Worm (Caenorhabditis elegans) whole organism, L1 larva: ENCODE results near the gene eor-1.

Experiments
- aly-2 ChIP-seq: fragments of 150-350 bp; optimal IDR thresholded peaks from 2 replicates; lab custom pipeline; 2014; ENCODE audit warnings: missing biosample characterization, missing genetic modification characterization
- ceh-90 ChIP-seq: sonication (generic microtip); optimal IDR thresholded peaks from 2 replicates; lab custom pipeline; 2016; ENCODE audit warnings: missing genetic modification characterization, missing compliant biosample characterization
- dpl-1 ChIP-seq, 3 experiments: fragments of 150-350 bp in 2 of 3; sonication (generic microtip) in 1 of 3; optimal IDR thresholded peaks; 2 replicates each; lab custom pipeline; 2014 to 2017; ENCODE audit warnings: missing biosample characterization in 3 of 3, missing genetic modification characterization in 3 of 3, missing genetic modification reagents in 3 of 3
- elt-2 ChIP-seq: sonication (generic microtip); optimal IDR thresholded peaks from 2 replicates; lab custom pipeline; 2016; ENCODE audit warnings: missing genetic modification characterization, mild to moderate bottlenecking, inconsistent platforms, missing compliant biosample characterization, missing genetic modification reagents
- fkh-10 ChIP-seq: sonication (generic microtip); optimal IDR thresholded peaks from 2 replicates; lab custom pipeline; 2017; ENCODE audit warnings: missing biosample characterization, missing genetic modification reagents, missing genetic modification characterization
- hlh-17 ChIP-seq: fragments of 200-800 bp; sonication (Bioruptor generic); optimal IDR thresholded peaks from 2 replicates; lab custom pipeline; 2018; ENCODE audit warnings: missing genetic modification characterization, mild to moderate bottlenecking, missing compliant biosample characterization, moderate library complexity, borderline replicate concordance
- jun-1 ChIP-seq: fragments of 150-350 bp; optimal IDR thresholded peaks from 2 replicates; lab custom pipeline; 2014; ENCODE audit warnings: missing biosample characterization, missing genetic modification reagents, missing genetic modification characterization
- mef-2 ChIP-seq: fragments of 150-350 bp; optimal IDR thresholded peaks from 2 replicates; lab custom pipeline; 2014; ENCODE audit warnings: missing biosample characterization, missing genetic modification characterization
- nhr-77 ChIP-seq: fragments of 150-350 bp; optimal IDR thresholded peaks from 2 replicates; lab custom pipeline; 2014; ENCODE audit warnings: missing biosample characterization, missing genetic modification characterization
- pag-3 ChIP-seq: sonication (generic microtip); optimal IDR thresholded peaks from 2 replicates; lab custom pipeline; 2017; ENCODE audit warnings: missing genetic modification characterization, mild to moderate bottlenecking, missing compliant biosample characterization, antibody characterized with exemption, borderline replicate concordance; ENCODE audit not compliant: insufficient read depth
- sox-4 ChIP-seq: sonication (generic microtip); optimal IDR thresholded peaks from 2 replicates; lab custom pipeline; 2016; ENCODE audit warnings: missing genetic modification characterization, missing compliant biosample characterization
- unc-130 ChIP-seq: fragments of 150-350 bp; optimal IDR thresholded peaks from 2 replicates; lab custom pipeline; 2017; ENCODE audit warnings: missing biosample characterization, missing genetic modification characterization, inconsistent platforms
- unc-62 ChIP-seq: fragments of 150-350 bp; optimal IDR thresholded peaks from 2 replicates; lab custom pipeline; 2014; ENCODE audit warnings: missing biosample characterization, missing genetic modification reagents, missing genetic modification characterization
- ztf-11 ChIP-seq, 2 experiments: sonication (generic microtip); optimal IDR thresholded peaks; 2 replicates each; lab custom pipeline; 2016 to 2017; ENCODE audit warnings: missing genetic modification characterization in 2 of 2, missing biosample characterization in 1 of 2, missing compliant biosample characterization in 1 of 2

ce11 chrIV:4809397-4809796 lies 10.4 kb upstream of the eor-1 start, which contains the start of gene ubxn-6:
- TF ChIP-seq unc-62 (GFP tag; lab: Kevin White, UChicago) (no peak), unc-130 (no peak), hlh-17 (GFP tag; lab: Kevin White, UChicago) (no peak), ceh-90 (tag; lab: Kevin White, UChicago) (no peak), pag-3 (no peak), elt-2 (tag; lab: Kevin White, UChicago) (no peak), nhr-77 (tag; lab: Kevin White, UChicago) (no peak), fkh-10 (GFP tag; lab: Kevin White, UChicago) (no peak), ztf-11 (tag; optimal IDR thresholded peaks at IDR 0.05; lab: Kevin White, UChicago) (no peak), sox-4 (tag; lab: Kevin White, UChicago) (no peak), dpl-1 (GFP tag; optimal IDR thresholded peaks at IDR 0.05; lab: Kevin White, UChicago) (no peak), mef-2 (no peak), jun-1 (tag; lab: Kevin White, UChicago) (no peak), aly-2 (tag; lab: Kevin White, UChicago) (no peak)
